Fruit fly (Drosophila melanogaster) Kc167 (cell line): ENCODE measurements around the gene sba.

Experiments used
- h ChIP-seq: fragments of >200 bp; optimal IDR thresholded peaks from 3 replicates; lab custom pipeline; 2018; ENCODE audit warnings: missing external identifiers
- ttk ChIP-seq: sonication (Bioruptor generic); optimal IDR thresholded peaks from 2 replicates; lab custom pipeline; 2017; ENCODE audit warnings: missing external identifiers

dm6 chr3R:23955380-23955779, 32.6 kb upstream of the sba start:
- TF ChIP-seq ttk (lab: Kevin White, UChicago) (no peak), h (lab: Kevin White, UChicago) (no peak)
